Fruit fly (Drosophila melanogaster): Measurements from ENCODE around the gene Spn.
A peak's percentile ranks its signal among the peaks of the same experiment; 100 is the strongest.

The Spn gene

dm6 chr3L:2536969-2537600 is 17.0 kb downstream of the Spn start (continued):
- TF ChIP-seq B-H1 (GFP tag; IDR thresholded peaks at IDR 0.05) (peak; percentile 42; the same call in 2 of the 3 replicates), CG6175 (GFP tag; IDR thresholded peaks at IDR 0.05) (no peak), jumu (GFP tag; optimal IDR thresholded peaks at IDR 0.05) (peak; percentile 33), CG3407 (GFP tag; optimal IDR thresholded peaks at IDR 0.05) (peak; percentile 89), sob (GFP tag; IDR thresholded peaks at IDR 0.05) (peak; percentile 81), CG2889 (GFP tag; IDR thresholded peaks at IDR 0.05) (no peak), Nf-YA (GFP tag; IDR thresholded peaks at IDR 0.05) (peak; percentile 48; the same call in 1 of the 2 replicates), CG30020 (tag; optimal IDR thresholded peaks at IDR 0.05) (no peak), slbo (GFP tag; IDR thresholded peaks at IDR 0.05) (peak; percentile 22; the same call in 1 of the 2 replicates), amos (GFP tag; IDR thresholded peaks at IDR 0.05; ENCODE audit: partially characterized antibody) (no peak), CG31441 (GFP tag; IDR thresholded peaks at IDR 0.05) (peak; percentile 65), sim (GFP tag; IDR thresholded peaks at IDR 0.05) (0 out of 2 replicates have a peak, but pooled peaks have one; percentile 24), CG12391 (tag; optimal IDR thresholded peaks at IDR 0.05) (peak; percentile 26), CHES-1-like (GFP tag; optimal IDR thresholded peaks at IDR 0.05) (peak; percentile 27), ssp (GFP tag; IDR thresholded peaks at IDR 0.05) (no peak), Ssrp (tag; optimal IDR thresholded peaks at IDR 0.05) (no peak), gt (GFP tag; IDR thresholded peaks at IDR 0.05) (no peak), Xbp1 (GFP tag; optimal IDR thresholded peaks at IDR 0.05) (no peak), HLH54F (GFP tag; optimal IDR thresholded peaks at IDR 0.05) (no peak), jigr1 (GFP tag; IDR thresholded peaks at IDR 0.05) (no peak), ham (GFP tag; IDR thresholded peaks at IDR 0.05) (no peak), D19A (tag; optimal IDR thresholded peaks at IDR 0.05) (peak; percentile 51), CG13624 (GFP tag; optimal IDR thresholded peaks at IDR 0.05) (peak; percentile 17), shn (GFP tag; optimal IDR thresholded peaks at IDR 0.05) (peak; percentile 19), pnt (GFP tag; optimal IDR thresholded peaks at IDR 0.05) (peak; percentile 33), lov (optimal IDR thresholded peaks at IDR 0.05) (no peak), lov (GFP tag; IDR thresholded peaks at IDR 0.05) (peak; percentile 71; the same call in 1 of the 3 replicates), cato (GFP tag; optimal IDR thresholded peaks at IDR 0.05; ENCODE audit: borderline replicate concordance) (no peak), CG10654 (GFP tag; optimal IDR thresholded peaks at IDR 0.05) (peak; percentile 62), CG7987 (GFP tag; optimal IDR thresholded peaks at IDR 0.05) (peak; percentile 88), maf-S (GFP tag; optimal IDR thresholded peaks at IDR 0.05) (peak; percentile 28), dm (GFP tag; optimal IDR thresholded peaks at IDR 0.05) (no peak), Bteb2 (GFP tag; optimal IDR thresholded peaks at IDR 0.05) (peak; percentile 39), Chrac-16 (GFP tag; optimal IDR thresholded peaks at IDR 0.05) (no peak), ac (GFP tag; optimal IDR thresholded peaks at IDR 0.05) (peak; percentile 70), CG4820 (GFP tag; optimal IDR thresholded peaks at IDR 0.05) (peak; percentile 37), C15 (GFP tag; IDR thresholded peaks at IDR 0.05) (no peak), CG4854 (GFP tag; optimal IDR thresholded peaks at IDR 0.05) (peak; percentile 46), insv (GFP tag; optimal IDR thresholded peaks at IDR 0.05) (peak in 1 of 2 experiments; percentile 19), CG11398 (GFP tag; optimal IDR thresholded peaks at IDR 0.05) (peak; percentile 50), CG18476 (GFP tag; optimal IDR thresholded peaks at IDR 0.05) (peak; percentile 51), sqz (GFP tag; optimal IDR thresholded peaks at IDR 0.05) (peak; percentile 77), CG4617 (GFP tag; optimal IDR thresholded peaks at IDR 0.05; ENCODE audit: borderline replicate concordance) (no peak), CG8944 (GFP tag; optimal IDR thresholded peaks at IDR 0.05) (no peak), CG4707 (GFP tag; optimal IDR thresholded peaks at IDR 0.05) (peak; percentile 70), CG12071 (GFP tag; optimal IDR thresholded peaks at IDR 0.05) (peak; percentile 85), CG9437 (GFP tag; optimal IDR thresholded peaks at IDR 0.05) (peak; percentile 24), Sry-δ (GFP tag; optimal IDR thresholded peaks at IDR 0.05) (peak; percentile 19), CG11560 (tag; IDR thresholded peaks at IDR 0.05) (no peak), unc-4 (GFP tag; IDR thresholded peaks at IDR 0.05; ENCODE audit: partially characterized antibody) (no peak), Lim3 (GFP tag; IDR thresholded peaks at IDR 0.05) (no peak)
